Fruit fly (Drosophila melanogaster) Kc167 (cell line): Measurements from ENCODE around the gene Ir10a.

Experiments used
- insv ChIP-seq: fragments of >200 bp; optimal IDR thresholded peaks from 3 replicates; lab custom pipeline; 2018; ENCODE audit warnings: missing external identifiers
- ttk ChIP-seq: sonication (Bioruptor generic); optimal IDR thresholded peaks from 2 replicates; lab custom pipeline; 2017; ENCODE audit warnings: missing external identifiers

DNA sequence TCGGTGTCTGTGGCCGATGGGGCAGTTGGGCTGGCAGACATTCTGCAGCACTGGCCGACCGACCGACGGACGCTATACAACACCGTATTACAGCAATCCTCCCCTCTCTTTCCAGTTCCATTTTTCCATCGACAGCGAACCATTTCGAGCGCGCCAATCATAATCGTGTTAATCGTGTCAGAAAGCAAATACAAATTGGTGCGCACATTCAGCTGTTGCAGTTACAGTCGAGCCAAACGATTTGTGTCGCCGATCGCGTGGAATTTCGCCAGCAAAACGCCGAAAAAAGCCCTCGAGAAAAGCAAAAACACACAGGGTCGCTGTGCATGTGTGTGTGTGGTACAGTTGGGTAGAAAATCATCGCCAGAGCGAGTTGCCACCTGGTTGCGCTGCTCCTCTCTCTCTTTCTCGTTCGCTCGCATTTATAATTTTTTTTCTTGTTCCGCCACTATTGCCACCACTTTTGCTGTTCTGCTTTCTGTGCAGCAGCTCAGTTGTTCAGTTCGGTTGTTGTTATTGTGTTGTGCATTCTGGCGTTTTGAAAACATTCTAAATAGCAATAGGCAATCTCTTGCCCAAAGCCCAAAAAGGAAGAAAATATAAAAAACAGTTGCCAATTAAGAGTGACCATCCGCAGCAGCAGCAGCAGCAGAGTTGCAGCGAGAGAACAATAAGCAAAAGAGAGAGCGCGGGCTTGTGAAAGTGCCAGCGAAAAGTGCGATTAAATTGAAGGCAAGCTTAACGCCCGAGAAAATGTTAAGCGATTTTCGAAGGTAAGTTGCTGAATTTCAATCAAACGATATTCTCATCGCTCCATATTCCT, 39.7 kb upstream of the Ir10a start, which contains the start of gene CG1737:
- TF ChIP-seq ttk (lab: Kevin White, UChicago): no peak
- no peak for TF ChIP-seq insv (lab: Kevin White, UChicago)
